Fruit fly (Drosophila melanogaster) whole organism, embryonic: ENCODE measurements around the gene pyd.

Source experiments
- Atf-2 ChIP-seq: fragments of 200-800 bp; sonication (Bioruptor generic); optimal IDR thresholded peaks from 2 replicates; lab custom pipeline; 2016; ENCODE audit warnings: missing biosample characterization, missing genetic modification characterization
- CG1024 ChIP-seq: fragments of 200-800 bp; sonication (Bioruptor generic); IDR thresholded peaks from 2 replicates; pipeline ENCODE4 v1.3.6; 2022; ENCODE audit warnings: missing biosample characterization, missing genetic modification characterization
- CG10267 ChIP-seq: fragments of 200-800 bp; sonication (Bioruptor generic); optimal IDR thresholded peaks from 2 replicates; lab custom pipeline; 2018; ENCODE audit warnings: missing biosample characterization, mild to moderate bottlenecking, missing genetic modification characterization, moderate library complexity
- CG10321 ChIP-seq: fragments of 200-800 bp; sonication (Bioruptor generic); IDR thresholded peaks from 2 replicates; pipeline ENCODE4 v1.3.6; 2022; ENCODE audit warnings: missing biosample characterization, missing genetic modification characterization
- CG10431 ChIP-seq: fragments of 200-800 bp; sonication (Bioruptor generic); optimal IDR thresholded peaks from 3 replicates; lab custom pipeline; 2018; ENCODE audit warnings: missing biosample characterization, mild to moderate bottlenecking, missing genetic modification characterization
- CG12155 ChIP-seq: fragments of 200-800 bp; sonication (Bioruptor generic); optimal IDR thresholded peaks from 3 replicates; lab custom pipeline; 2016; ENCODE audit warnings: missing biosample characterization, missing genetic modification characterization
- CG12299 ChIP-seq: fragments of 200-800 bp; sonication (Bioruptor generic); optimal IDR thresholded peaks from 2 replicates; lab custom pipeline; 2018; ENCODE audit warnings: missing biosample characterization, mild to moderate bottlenecking, missing genetic modification characterization
- CG13624 ChIP-seq: fragments of 200-800 bp; sonication (Bioruptor generic); optimal IDR thresholded peaks from 2 replicates; lab custom pipeline; 2016; ENCODE audit warnings: missing biosample characterization, missing genetic modification characterization
- CG14710 ChIP-seq: fragments of 200-800 bp; sonication (Bioruptor generic); optimal IDR thresholded peaks from 3 replicates; lab custom pipeline; 2019; ENCODE audit warnings: missing biosample characterization, mild to moderate bottlenecking, missing genetic modification characterization, moderate library complexity
- CG15011 ChIP-seq: fragments of 200-800 bp; sonication (Bioruptor generic); optimal IDR thresholded peaks from 3 replicates; lab custom pipeline; 2018; ENCODE audit warnings: missing biosample characterization, mild to moderate bottlenecking, missing genetic modification characterization
- CG1603 ChIP-seq: fragments of 200-800 bp; sonication (Bioruptor generic); optimal IDR thresholded peaks from 2 replicates; lab custom pipeline; 2019; ENCODE audit warnings: missing biosample characterization, mild to moderate bottlenecking, missing genetic modification characterization, moderate library complexity
- CG34224 ChIP-seq: fragments of 200-800 bp; sonication (Bioruptor generic); IDR thresholded peaks from 3 replicates; pipeline ENCODE4 v1.3.6; 2022; ENCODE audit warnings: missing biosample characterization, missing genetic modification characterization; ENCODE audit not compliant: partially characterized antibody
- CG34376 ChIP-seq: fragments of 200-800 bp; sonication (Bioruptor generic); optimal IDR thresholded peaks from 2 replicates; lab custom pipeline; 2018; ENCODE audit warnings: missing biosample characterization, mild to moderate bottlenecking, missing genetic modification characterization
- CG7271 ChIP-seq: fragments of 200-800 bp; sonication (Bioruptor generic); optimal IDR thresholded peaks from 2 replicates; lab custom pipeline; 2018; ENCODE audit warnings: missing biosample characterization, mild to moderate bottlenecking, missing genetic modification characterization, moderate library complexity
- CG9215 ChIP-seq: fragments of 200-800 bp; sonication (Bioruptor generic); IDR thresholded peaks from 2 replicates; pipeline ENCODE4 v1.3.6; 2022; ENCODE audit warnings: missing biosample characterization, missing genetic modification characterization
- CG9609 ChIP-seq: fragments of 200-800 bp; sonication (Bioruptor generic); optimal IDR thresholded peaks from 3 replicates; lab custom pipeline; 2016; ENCODE audit warnings: missing biosample characterization, missing genetic modification characterization
- Dfd ChIP-seq, 2 experiments: fragments of >200 bp; optimal IDR thresholded peaks; 2 replicates each; lab custom pipeline; 2017; ENCODE audit warnings: missing biosample characterization in 2 of 2, missing genetic modification characterization in 2 of 2
- Dref ChIP-seq: fragments of 200-800 bp; sonication (Bioruptor generic); IDR thresholded peaks from 2 replicates; pipeline ENCODE4 v1.3.6; 2022; ENCODE audit warnings: missing biosample characterization, missing genetic modification characterization
- Drgx ChIP-seq: fragments of 200-800 bp; sonication (Bioruptor generic); IDR thresholded peaks from 2 replicates; pipeline ENCODE4 v1.3.6; 2022; ENCODE audit warnings: missing biosample characterization, missing genetic modification characterization
- Hr3 ChIP-seq: fragments of 200-800 bp; sonication (Bioruptor generic); optimal IDR thresholded peaks from 3 replicates; lab custom pipeline; 2016; ENCODE audit warnings: missing biosample characterization, missing genetic modification characterization
- Lhr ChIP-seq: fragments of 200-800 bp; sonication (Bioruptor generic); optimal IDR thresholded peaks from 3 replicates; lab custom pipeline; 2017; ENCODE audit warnings: mild to moderate bottlenecking, missing biosample characterization, missing genetic modification reagents, missing genetic modification characterization
- Mrtf ChIP-seq: fragments of 200-800 bp; sonication (Bioruptor generic); IDR thresholded peaks from 3 replicates; pipeline ENCODE4 v1.3.6; 2022; ENCODE audit warnings: missing biosample characterization, missing genetic modification characterization
- PHDP ChIP-seq: fragments of 200-800 bp; sonication (Bioruptor generic); optimal IDR thresholded peaks from 3 replicates; lab custom pipeline; 2018; ENCODE audit warnings: missing biosample characterization, mild to moderate bottlenecking, missing genetic modification characterization, moderate library complexity
- Pdp1 ChIP-seq, 2 experiments: fragments of 200-800 bp; sonication (Bioruptor generic); optimal IDR thresholded peaks; 3 replicates each; lab custom pipeline; 2016; ENCODE audit warnings: missing biosample characterization in 2 of 2, missing genetic modification characterization in 2 of 2, mild to moderate bottlenecking in 1 of 2, moderate library complexity in 1 of 2
- Sry-β ChIP-seq: fragments of 200-800 bp; sonication (Bioruptor generic); optimal IDR thresholded peaks from 2 replicates; lab custom pipeline; 2018; ENCODE audit warnings: missing biosample characterization, mild to moderate bottlenecking, missing genetic modification characterization, moderate library complexity
- Trl ChIP-seq, 3 experiments: fragments of >200 bp in 2 of 3; fragments of 200-800 bp in 1 of 3; sonication (Bioruptor generic) in 1 of 3; optimal IDR thresholded peaks; 2 replicates in 1 of 3; 3 replicates in 2 of 3; lab custom pipeline; 2016 to 2017; ENCODE audit warnings: missing biosample characterization in 1 of 3, missing genetic modification characterization in 1 of 3
- Usf ChIP-seq: fragments of 200-800 bp; sonication (Bioruptor generic); optimal IDR thresholded peaks from 2 replicates; lab custom pipeline; 2017; ENCODE audit warnings: missing genotype, missing biosample characterization, missing genetic modification characterization
- Vsx1 ChIP-seq: fragments of 200-800 bp; sonication (Bioruptor generic); optimal IDR thresholded peaks from 2 replicates; lab custom pipeline; 2017; ENCODE audit warnings: missing biosample characterization, mild to moderate bottlenecking, missing genetic modification characterization, missing genetic modification reagents
- br ChIP-seq: fragments of >200 bp; optimal IDR thresholded peaks from 2 replicates; lab custom pipeline; 2017
- btn ChIP-seq: fragments of 200-800 bp; sonication (Bioruptor generic); optimal IDR thresholded peaks from 2 replicates; lab custom pipeline; 2016; ENCODE audit warnings: missing biosample characterization, missing genetic modification characterization
- crp ChIP-seq, 2 experiments: fragments of 200-800 bp; sonication (Bioruptor generic); optimal IDR thresholded peaks; 2 replicates in 1 of 2; 3 replicates in 1 of 2; lab custom pipeline; 2017; ENCODE audit warnings: missing biosample characterization in 2 of 2, missing genetic modification characterization in 2 of 2, mild to moderate bottlenecking in 1 of 2, moderate library complexity in 1 of 2
- dmrt99B ChIP-seq: fragments of 200-800 bp; sonication (Bioruptor generic); optimal IDR thresholded peaks from 2 replicates; lab custom pipeline; 2018; ENCODE audit warnings: missing biosample characterization, mild to moderate bottlenecking, missing genetic modification characterization, moderate library complexity
- fd64A ChIP-seq: fragments of 200-800 bp; sonication (Bioruptor generic); optimal IDR thresholded peaks from 3 replicates; lab custom pipeline; 2018; ENCODE audit warnings: missing biosample characterization, mild to moderate bottlenecking, missing genetic modification characterization
- grau ChIP-seq: fragments of 200-800 bp; optimal IDR thresholded peaks from 3 replicates; lab custom pipeline; 2019; ENCODE audit warnings: missing biosample characterization, mild to moderate bottlenecking, missing genetic modification characterization, moderate library complexity
- grn ChIP-seq: fragments of 200-800 bp; sonication (Bioruptor generic); optimal IDR thresholded peaks from 3 replicates; lab custom pipeline; 2017; ENCODE audit warnings: missing biosample characterization, missing genetic modification characterization
- gro ChIP-seq: fragments of 200-800 bp; sonication (Bioruptor generic); optimal IDR thresholded peaks from 2 replicates; lab custom pipeline; 2016; ENCODE audit warnings: missing biosample characterization, missing genetic modification characterization
- ham ChIP-seq: fragments of 200-800 bp; sonication (Bioruptor generic); IDR thresholded peaks from 2 replicates; pipeline ENCODE4 v1.3.6; 2022; ENCODE audit warnings: missing biosample characterization, missing genetic modification characterization
- pan ChIP-seq, 4 experiments: fragments of >200 bp in 3 of 4; fragments of 200-800 bp in 1 of 4; sonication (Bioruptor generic) in 1 of 4; optimal IDR thresholded peaks in 3 of 4; IDR thresholded peaks in 1 of 4; 2 replicates each; pipeline versions ENCODE4 v1.3.6 to Lab custom; 2017 to 2022; ENCODE audit warnings: missing biosample characterization in 2 of 4, missing genetic modification characterization in 2 of 4, mixed read lengths in 1 of 4
- pfk ChIP-seq: fragments of 200-800 bp; sonication (Bioruptor generic); optimal IDR thresholded peaks from 2 replicates; lab custom pipeline; 2018; ENCODE audit warnings: missing biosample characterization, mild to moderate bottlenecking, missing genetic modification characterization, moderate library complexity
- pum ChIP-seq: fragments of 200-800 bp; sonication (Bioruptor generic); optimal IDR thresholded peaks from 2 replicates; lab custom pipeline; 2016; ENCODE audit warnings: missing biosample characterization, missing genetic modification characterization
- salm ChIP-seq: fragments of 200-800 bp; sonication (Bioruptor generic); optimal IDR thresholded peaks from 2 replicates; lab custom pipeline; 2018; ENCODE audit warnings: missing biosample characterization, mild to moderate bottlenecking, missing genetic modification characterization
- slbo ChIP-seq: fragments of 200-800 bp; sonication (Bioruptor generic); IDR thresholded peaks from 2 replicates; pipeline ENCODE4 v1.3.6; 2022; ENCODE audit warnings: missing biosample characterization, missing genetic modification characterization
- sqz ChIP-seq: fragments of 200-800 bp; sonication (Bioruptor generic); optimal IDR thresholded peaks from 3 replicates; lab custom pipeline; 2018; ENCODE audit warnings: missing biosample characterization, mild to moderate bottlenecking, missing genetic modification characterization
- sr ChIP-seq: fragments of 200-800 bp; sonication (Bioruptor generic); IDR thresholded peaks from 3 replicates; pipeline ENCODE4 v1.3.6; 2022; ENCODE audit warnings: missing biosample characterization, missing genetic modification characterization
- tap ChIP-seq: fragments of 200-800 bp; optimal IDR thresholded peaks from 3 replicates; lab custom pipeline; 2019; ENCODE audit warnings: missing biosample characterization, mild to moderate bottlenecking, missing genetic modification characterization, moderate library complexity
- trem ChIP-seq: fragments of 200-800 bp; optimal IDR thresholded peaks from 3 replicates; lab custom pipeline; 2019; ENCODE audit warnings: missing biosample characterization, mild to moderate bottlenecking, missing genetic modification characterization, moderate library complexity
- unc-4 ChIP-seq: fragments of 200-800 bp; sonication (Bioruptor generic); IDR thresholded peaks from 2 replicates; pipeline ENCODE4 v1.3.6; 2022; ENCODE audit warnings: missing biosample characterization, missing genetic modification characterization; ENCODE audit not compliant: partially characterized antibody
- vnd ChIP-seq: fragments of 200-800 bp; sonication (Bioruptor generic); IDR thresholded peaks from 3 replicates; pipeline ENCODE4 v1.3.6; 2022; ENCODE audit warnings: missing biosample characterization, missing genetic modification characterization; ENCODE audit not compliant: partially characterized antibody

Gene pyd

DNA sequence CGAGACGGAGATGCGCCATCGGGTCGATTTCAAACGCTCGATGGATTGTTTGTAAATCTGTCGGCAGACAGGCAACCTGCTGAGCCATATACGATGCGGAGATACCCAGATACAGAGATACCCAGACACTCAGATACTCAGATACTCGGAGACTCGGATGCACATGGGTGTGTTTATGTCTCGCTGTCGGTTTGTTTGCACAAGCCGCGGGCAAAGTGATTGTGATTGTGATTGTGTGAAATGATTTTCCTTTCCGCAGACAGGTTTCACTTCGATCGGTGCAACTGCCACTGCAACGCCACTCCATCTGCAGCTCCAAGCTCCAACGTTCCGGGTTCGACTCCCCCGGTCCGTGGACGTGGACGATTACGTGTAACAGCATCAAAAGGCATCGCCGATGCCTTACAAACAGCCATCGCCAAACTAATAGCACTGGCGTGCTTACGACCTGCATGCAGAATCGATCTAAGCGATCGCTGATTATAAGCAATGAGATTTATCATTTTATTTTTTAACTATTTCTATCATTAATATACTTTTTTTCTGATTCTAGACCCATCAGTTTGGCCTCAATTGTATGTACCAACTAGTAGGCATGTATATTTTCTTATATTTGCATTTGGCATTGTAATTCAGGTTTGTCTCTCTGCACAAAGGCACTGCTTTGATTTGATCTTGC lies 142.8 kb downstream of the pyd start (continued):
- TF ChIP-seq CG12299 (tag; lab: Kevin White, UChicago) (no peak), slbo (no peak), sqz (no peak), gro (GFP tag; lab: Kevin White, UChicago) (no peak), CG1603 (tag; lab: Kevin White, UChicago) (peak; percentile 45), Atf-2 (GFP tag; lab: Kevin White, UChicago) (no peak), trem (tag; lab: Kevin White, UChicago) (peak; percentile 19), CG10267 (tag; lab: Kevin White, UChicago) (peak; percentile 33), btn (GFP tag; lab: Kevin White, UChicago) (no peak), Drgx (peak; percentile 91), vnd (GFP tag; lab: Robert Waterston, UW) (no peak), CG15011 (GFP tag; lab: Kevin White, UChicago) (no peak), CG7271 (tag; lab: Kevin White, UChicago) (no peak), CG34376 (GFP tag; lab: Kevin White, UChicago) (no peak), dmrt99B (tag; lab: Kevin White, UChicago) (peak; percentile 81), pum (no peak), CG1024 (GFP tag; lab: Robert Waterston, UW) (peak; percentile 30; the same call in 1 of the 2 replicates), Pdp1 (GFP tag; optimal IDR thresholded peaks at IDR 0.05; lab: Kevin White, UChicago) (peak; percentile 14 to 50), Hr3 (GFP tag; lab: Kevin White, UChicago) (peak; percentile 34), CG13624 (GFP tag; lab: Kevin White, UChicago) (no peak), CG9609 (GFP tag; lab: Kevin White, UChicago) (no peak), Mrtf (GFP tag; lab: Robert Waterston, UW) (peak; percentile 62; the same call in 1 of the 3 replicates), ham (no peak), CG12155 (GFP tag; lab: Kevin White, UChicago) (no peak), fd64A (GFP tag; lab: Kevin White, UChicago) (no peak), pfk (GFP tag; lab: Kevin White, UChicago) (no peak), CG34224 (GFP tag; lab: Robert Waterston, UW) (no peak), CG10431 (GFP tag; lab: Kevin White, UChicago) (no peak), Trl (optimal IDR thresholded peaks at IDR 0.05; lab: Kevin White, UChicago) (no peak), Trl (GFP tag; optimal IDR thresholded peaks at IDR 0.05; lab: Kevin White, UChicago) (no peak), CG9215 (GFP tag; lab: Robert Waterston, UW) (no peak), grau (tag; lab: Kevin White, UChicago) (peak; percentile 42), Dfd (GFP tag; optimal IDR thresholded peaks at IDR 0.05; lab: Kevin White, UChicago) (no peak), Usf (no peak), salm (tag; lab: Kevin White, UChicago) (peak; percentile 22), tap (tag; lab: Kevin White, UChicago) (peak; percentile 69), CG10321 (GFP tag; lab: Robert Waterston, UW) (no peak), Lhr (no peak), crp (GFP tag; optimal IDR thresholded peaks at IDR 0.05; lab: Kevin White, UChicago) (no peak), Vsx1 (peak; percentile 17), br (lab: Kevin White, UChicago) (no peak), PHDP (tag; lab: Kevin White, UChicago) (no peak), pan (optimal IDR thresholded peaks at IDR 0.05; lab: Kevin White, UChicago) (no peak), pan (GFP tag; optimal IDR thresholded peaks at IDR 0.05 in 1 of 2, IDR thresholded peaks at IDR 0.05 in 1 of 2) (peak in 1 of 2 experiments; percentile 88), unc-4 (GFP tag; lab: Robert Waterston, UW) (no peak), CG14710 (tag; lab: Kevin White, UChicago) (peak; percentile 14), sr (GFP tag; lab: Robert Waterston, UW) (peak; percentile 73; the same call in 2 of the 3 replicates), Sry-β (GFP tag; lab: Kevin White, UChicago) (no peak), Dref (GFP tag; lab: Robert Waterston, UW) (no peak), grn (GFP tag; lab: Kevin White, UChicago) (peak; percentile 25)
